Fruit fly (Drosophila melanogaster) whole organism, embryonic: ENCODE measurements around the gene tay.

Experiments
- CG10462 ChIP-seq: fragments of 200-800 bp; sonication (Bioruptor generic); optimal IDR thresholded peaks from 2 replicates; lab custom pipeline; 2016; ENCODE audit warnings: missing biosample characterization, missing genetic modification characterization
- CG10543 ChIP-seq: fragments of 200-800 bp; sonication (Bioruptor generic); optimal IDR thresholded peaks from 3 replicates; lab custom pipeline; 2017; ENCODE audit warnings: missing biosample characterization, mild to moderate bottlenecking, missing genetic modification characterization, moderate library complexity
- CG11398 ChIP-seq: fragments of 200-800 bp; sonication (Bioruptor generic); optimal IDR thresholded peaks from 2 replicates; lab custom pipeline; 2016; ENCODE audit warnings: missing biosample characterization, missing genetic modification characterization
- CG11456 ChIP-seq: fragments of 200-800 bp; sonication (Bioruptor generic); IDR thresholded peaks from 3 replicates; pipeline ENCODE4 v1.3.6; 2022; ENCODE audit warnings: missing biosample characterization, missing genetic modification characterization
- CG13624 ChIP-seq: fragments of 200-800 bp; sonication (Bioruptor generic); optimal IDR thresholded peaks from 2 replicates; lab custom pipeline; 2016; ENCODE audit warnings: missing biosample characterization, missing genetic modification characterization
- CG1603 ChIP-seq: fragments of 200-800 bp; sonication (Bioruptor generic); optimal IDR thresholded peaks from 2 replicates; lab custom pipeline; 2019; ENCODE audit warnings: missing biosample characterization, mild to moderate bottlenecking, missing genetic modification characterization, moderate library complexity
- CG18476 ChIP-seq: fragments of 200-800 bp; sonication (Bioruptor generic); optimal IDR thresholded peaks from 2 replicates; lab custom pipeline; 2016; ENCODE audit warnings: missing biosample characterization, mild to moderate bottlenecking, missing genetic modification characterization
- CG18619 ChIP-seq: fragments of 200-800 bp; sonication (Bioruptor generic); optimal IDR thresholded peaks from 3 replicates; lab custom pipeline; 2017; ENCODE audit warnings: missing biosample characterization, mild to moderate bottlenecking, missing genetic modification characterization
- CG31224 ChIP-seq: fragments of 200-800 bp; sonication (Bioruptor generic); IDR thresholded peaks from 2 replicates; pipeline ENCODE4 v1.3.6; 2022; ENCODE audit warnings: missing biosample characterization, missing genetic modification characterization
- CG3281 ChIP-seq: fragments of 200-800 bp; sonication (Bioruptor generic); optimal IDR thresholded peaks from 3 replicates; lab custom pipeline; 2017; ENCODE audit warnings: missing biosample characterization, mild to moderate bottlenecking, missing genetic modification characterization
- CG4707 ChIP-seq: fragments of 200-800 bp; sonication (Bioruptor generic); optimal IDR thresholded peaks from 2 replicates; lab custom pipeline; 2018; ENCODE audit warnings: missing biosample characterization, mild to moderate bottlenecking, missing genetic modification characterization, moderate library complexity
- CG6765 ChIP-seq: fragments of 200-800 bp; sonication (Bioruptor generic); optimal IDR thresholded peaks from 3 replicates; lab custom pipeline; 2017; ENCODE audit warnings: missing biosample characterization, mild to moderate bottlenecking, missing genetic modification characterization
- CG8388 ChIP-seq: fragments of 200-800 bp; sonication (Bioruptor generic); optimal IDR thresholded peaks from 2 replicates; lab custom pipeline; 2019; ENCODE audit warnings: missing biosample characterization, mild to moderate bottlenecking, missing genetic modification characterization, moderate library complexity
- CG9797 ChIP-seq: fragments of 200-800 bp; sonication (Bioruptor generic); optimal IDR thresholded peaks from 3 replicates; lab custom pipeline; 2018; ENCODE audit warnings: missing biosample characterization, mild to moderate bottlenecking, missing genetic modification characterization
- CkIIα-i1 ChIP-seq: fragments of 200-800 bp; sonication (Bioruptor generic); IDR thresholded peaks from 2 replicates; pipeline ENCODE4 v1.3.6; 2022; ENCODE audit warnings: missing biosample characterization, missing genetic modification characterization
- Dfd ChIP-seq, 2 experiments: fragments of >200 bp; optimal IDR thresholded peaks; 2 replicates each; lab custom pipeline; 2017; ENCODE audit warnings: missing biosample characterization in 2 of 2, missing genetic modification characterization in 2 of 2
- Eip74EF ChIP-seq, 2 experiments: fragments of 200-800 bp in 1 of 2; fragments of >200 bp in 1 of 2; sonication (Bioruptor generic) in 1 of 2; optimal IDR thresholded peaks; 2 replicates each; lab custom pipeline; 2017 to 2019; ENCODE audit warnings: missing biosample characterization in 2 of 2, missing genetic modification characterization in 2 of 2, mild to moderate bottlenecking in 1 of 2, moderate library complexity in 1 of 2
- Elba2 ChIP-seq: fragments of 200-800 bp; sonication (Bioruptor generic); optimal IDR thresholded peaks from 3 replicates; lab custom pipeline; 2016; ENCODE audit warnings: missing biosample characterization, missing genetic modification characterization
- GATAe ChIP-seq: fragments of 200-800 bp; sonication (Bioruptor generic); conservative IDR thresholded peaks from 2 replicates; pipeline ENCODE4 v1.3.6; 2022; ENCODE audit warnings: missing biosample characterization, missing genetic modification characterization
- Hr78 ChIP-seq, 2 experiments: fragments of 200-800 bp in 1 of 2; fragments of >200 bp in 1 of 2; sonication (Bioruptor generic) in 1 of 2; optimal IDR thresholded peaks; 2 replicates each; lab custom pipeline; 2017 to 2019; ENCODE audit warnings: missing biosample characterization in 2 of 2, missing genetic modification characterization in 2 of 2, mild to moderate bottlenecking in 1 of 2, moderate library complexity in 1 of 2
- NC2α ChIP-seq: fragments of 200-800 bp; sonication (Bioruptor generic); optimal IDR thresholded peaks from 2 replicates; lab custom pipeline; 2016; ENCODE audit warnings: missing biosample characterization, missing genetic modification characterization
- Nf-YB ChIP-seq: fragments of 200-800 bp; sonication (Bioruptor generic); optimal IDR thresholded peaks from 3 replicates; lab custom pipeline; 2019; ENCODE audit warnings: missing biosample characterization, mild to moderate bottlenecking, missing genetic modification characterization, moderate library complexity
- Oli ChIP-seq: fragments of 200-800 bp; sonication (Bioruptor generic); optimal IDR thresholded peaks from 2 replicates; lab custom pipeline; 2018; ENCODE audit warnings: missing biosample characterization, mild to moderate bottlenecking, missing genetic modification characterization, moderate library complexity
- Spps ChIP-seq: fragments of 200-800 bp; sonication (Bioruptor generic); optimal IDR thresholded peaks from 2 replicates; lab custom pipeline; 2018; ENCODE audit warnings: missing biosample characterization, mild to moderate bottlenecking, missing genetic modification characterization
- Ssrp ChIP-seq: fragments of 200-800 bp; sonication (Bioruptor generic); optimal IDR thresholded peaks from 2 replicates; lab custom pipeline; 2018; ENCODE audit warnings: missing biosample characterization, mild to moderate bottlenecking, missing genetic modification characterization, moderate library complexity
- ac ChIP-seq: fragments of 200-800 bp; sonication (Bioruptor generic); optimal IDR thresholded peaks from 3 replicates; lab custom pipeline; 2017; ENCODE audit warnings: missing biosample characterization, mild to moderate bottlenecking, missing genetic modification characterization
- ato ChIP-seq: fragments of 200-800 bp; sonication (Bioruptor generic); IDR thresholded peaks from 2 replicates; pipeline ENCODE4 v1.3.6; 2022; ENCODE audit warnings: missing biosample characterization, missing genetic modification characterization; ENCODE audit not compliant: partially characterized antibody
- chm ChIP-seq: fragments of 200-800 bp; sonication (Bioruptor generic); IDR thresholded peaks from 2 replicates; pipeline ENCODE4 v1.3.6; 2022; ENCODE audit warnings: missing biosample characterization, missing genetic modification characterization
- chn ChIP-seq: fragments of 200-800 bp; sonication (Bioruptor generic); optimal IDR thresholded peaks from 2 replicates; lab custom pipeline; 2016; ENCODE audit warnings: missing biosample characterization, missing genetic modification characterization
- corto ChIP-seq: fragments of 200-800 bp; sonication (Bioruptor generic); optimal IDR thresholded peaks from 2 replicates; lab custom pipeline; 2016; ENCODE audit warnings: missing biosample characterization, mild to moderate bottlenecking, missing genetic modification characterization, moderate library complexity
- crc ChIP-seq: fragments of 200-800 bp; sonication (Bioruptor generic); optimal IDR thresholded peaks from 2 replicates; lab custom pipeline; 2016; ENCODE audit warnings: missing biosample characterization, missing genetic modification characterization
- croc ChIP-seq: fragments of 200-800 bp; sonication (Bioruptor generic); conservative IDR thresholded peaks from 3 replicates; pipeline ENCODE4 v1.3.6; 2022; ENCODE audit warnings: missing biosample characterization, missing genetic modification characterization
- crol ChIP-seq: fragments of 200-800 bp; sonication (Bioruptor generic); IDR thresholded peaks from 2 replicates; pipeline ENCODE4 v1.3.6; 2022; ENCODE audit warnings: missing biosample characterization, missing genetic modification characterization
- dati ChIP-seq: fragments of 200-800 bp; sonication (Bioruptor generic); IDR thresholded peaks from 2 replicates; pipeline ENCODE4 v1.3.6; 2022; ENCODE audit warnings: missing biosample characterization, missing genetic modification characterization
- esg ChIP-seq: fragments of 200-800 bp; sonication (Bioruptor generic); conservative IDR thresholded peaks from 2 replicates; pipeline ENCODE4 v1.3.6; 2022; ENCODE audit warnings: missing biosample characterization, missing genetic modification characterization
- eve ChIP-seq, 2 experiments: fragments of >200 bp; optimal IDR thresholded peaks; 2 replicates each; lab custom pipeline; 2017; ENCODE audit warnings: missing biosample characterization in 2 of 2, missing genetic modification characterization in 2 of 2
- ftz-f1 ChIP-seq: fragments of 200-800 bp; sonication (Bioruptor generic); optimal IDR thresholded peaks from 2 replicates; lab custom pipeline; 2016; ENCODE audit warnings: missing biosample characterization, missing genetic modification characterization
- hb ChIP-seq: fragments of 200-800 bp; sonication (Bioruptor generic); IDR thresholded peaks from 3 replicates; pipeline ENCODE4 v1.3.6; 2022; ENCODE audit warnings: missing biosample characterization, missing genetic modification characterization; ENCODE audit not compliant: partially characterized antibody
- jing ChIP-seq: fragments of 200-800 bp; sonication (Bioruptor generic); optimal IDR thresholded peaks from 2 replicates; lab custom pipeline; 2018; ENCODE audit warnings: missing biosample characterization, mild to moderate bottlenecking, missing genetic modification characterization
- klu ChIP-seq: fragments of 200-800 bp; sonication (Bioruptor generic); IDR thresholded peaks from 2 replicates; pipeline ENCODE4 v1.3.6; 2022; ENCODE audit warnings: missing biosample characterization, missing genetic modification characterization
- lbe ChIP-seq: fragments of 200-800 bp; sonication (Bioruptor generic); optimal IDR thresholded peaks from 2 replicates; lab custom pipeline; 2016; ENCODE audit warnings: missing biosample characterization, mild to moderate bottlenecking, missing genetic modification characterization
- lilli ChIP-seq: fragments of 200-800 bp; sonication (Bioruptor generic); optimal IDR thresholded peaks from 3 replicates; lab custom pipeline; 2016; ENCODE audit warnings: missing biosample characterization, missing genetic modification characterization
- lola ChIP-seq, 3 experiments: fragments of >200 bp in 2 of 3; fragments of 200-800 bp in 1 of 3; sonication (Bioruptor generic) in 1 of 3; optimal IDR thresholded peaks; 2 replicates each; lab custom pipeline; 2017 to 2019; ENCODE audit warnings: missing biosample characterization in 3 of 3, missing genetic modification characterization in 3 of 3, mild to moderate bottlenecking in 1 of 3, moderate library complexity in 1 of 3
- luna ChIP-seq: fragments of 200-800 bp; sonication (Bioruptor generic); optimal IDR thresholded peaks from 2 replicates; lab custom pipeline; 2016; ENCODE audit warnings: missing biosample characterization, missing genetic modification characterization
- pan ChIP-seq, 4 experiments: fragments of >200 bp in 3 of 4; fragments of 200-800 bp in 1 of 4; sonication (Bioruptor generic) in 1 of 4; optimal IDR thresholded peaks in 3 of 4; IDR thresholded peaks in 1 of 4; 2 replicates each; pipeline versions ENCODE4 v1.3.6 to Lab custom; 2017 to 2022; ENCODE audit warnings: missing biosample characterization in 2 of 4, missing genetic modification characterization in 2 of 4, mixed read lengths in 1 of 4
- pb ChIP-seq: fragments of 200-800 bp; sonication (Bioruptor generic); optimal IDR thresholded peaks from 3 replicates; lab custom pipeline; 2016; ENCODE audit warnings: missing biosample characterization, missing genetic modification characterization
- row ChIP-seq: fragments of 200-800 bp; sonication (Bioruptor generic); IDR thresholded peaks from 3 replicates; pipeline ENCODE4 v1.3.6; 2022; ENCODE audit warnings: missing biosample characterization, missing genetic modification characterization
- sd ChIP-seq: fragments of 200-800 bp; sonication (Bioruptor generic); optimal IDR thresholded peaks from 3 replicates; lab custom pipeline; 2018; ENCODE audit warnings: missing biosample characterization, mild to moderate bottlenecking, missing genetic modification characterization, moderate library complexity
- vnd ChIP-seq: fragments of 200-800 bp; sonication (Bioruptor generic); IDR thresholded peaks from 3 replicates; pipeline ENCODE4 v1.3.6; 2022; ENCODE audit warnings: missing biosample characterization, missing genetic modification characterization; ENCODE audit not compliant: partially characterized antibody
- z ChIP-seq: fragments of 200-800 bp; sonication (Bioruptor generic); IDR thresholded peaks from 3 replicates; pipeline ENCODE4 v1.3.6; 2022; ENCODE audit warnings: missing biosample characterization, missing genetic modification characterization

Gene tay

dm6 chrX:15844139-15844538 lies 43.0 kb downstream of the tay start, which contains the start of the genes ArgRS and CG8578 (continued):
- peak; percentile 87 for TF ChIP-seq lilli
- TF ChIP-seq CG1603 (tag; lab: Kevin White, UChicago): peak; percentile 53
- TF ChIP-seq Nf-YB: no peak
- TF ChIP-seq CG11398 (GFP tag; lab: Kevin White, UChicago): no peak
- TF ChIP-seq CG9797 (GFP tag; lab: Kevin White, UChicago): peak; percentile 16
- no peak for TF ChIP-seq CkIIα-i1 (GFP tag; lab: Robert Waterston, UW)
- TF ChIP-seq CG4707 (GFP tag; lab: Kevin White, UChicago): no peak
- TF ChIP-seq NC2α (GFP tag; lab: Kevin White, UChicago): no peak
- TF ChIP-seq luna (GFP tag; lab: Kevin White, UChicago): peak; percentile 57
- TF ChIP-seq ato (GFP tag; lab: Robert Waterston, UW): no peak
- TF ChIP-seq eve (GFP tag; optimal IDR thresholded peaks at IDR 0.05; lab: Kevin White, UChicago): no peak
- no peak for TF ChIP-seq CG10543 (GFP tag; lab: Kevin White, UChicago)
- peak; percentile 69 for TF ChIP-seq crc (GFP tag; lab: Kevin White, UChicago)
- TF ChIP-seq CG18619 (GFP tag; lab: Kevin White, UChicago): no peak
- no peak for TF ChIP-seq jing (GFP tag; lab: Kevin White, UChicago)
- TF ChIP-seq crol: no peak
- TF ChIP-seq GATAe: 0 out of 2 replicates have a peak, but pooled peaks have one; percentile 15
- peak; percentile 56 for TF ChIP-seq chn (GFP tag; lab: Kevin White, UChicago)
- no peak for TF ChIP-seq CG18476 (GFP tag; lab: Kevin White, UChicago)
- TF ChIP-seq Ssrp (tag; lab: Kevin White, UChicago): no peak
- TF ChIP-seq CG13624 (GFP tag; lab: Kevin White, UChicago): peak; percentile 34
- TF ChIP-seq pan (optimal IDR thresholded peaks at IDR 0.05; lab: Kevin White, UChicago): no peak
- TF ChIP-seq pan (GFP tag; optimal IDR thresholded peaks at IDR 0.05 in 1 of 2, IDR thresholded peaks at IDR 0.05 in 1 of 2): peak in 1 of 2 experiments; percentile 76
- no peak for TF ChIP-seq CG8388 (GFP tag; lab: Kevin White, UChicago)
- TF ChIP-seq CG31224 (GFP tag; lab: Robert Waterston, UW): no peak
- no peak for TF ChIP-seq corto
- TF ChIP-seq CG3281 (GFP tag; lab: Kevin White, UChicago): no peak
- TF ChIP-seq vnd: peak; percentile 89
- no peak for TF ChIP-seq Spps (tag; lab: Kevin White, UChicago)
- no peak for TF ChIP-seq Hr78 (GFP tag; optimal IDR thresholded peaks at IDR 0.05; lab: Kevin White, UChicago)
- TF ChIP-seq CG6765 (GFP tag; lab: Kevin White, UChicago): no peak
- TF ChIP-seq z (GFP tag; lab: Robert Waterston, UW): no peak
- no peak for TF ChIP-seq CG11456 (GFP tag; lab: Robert Waterston, UW)
- peak in 1 of 2 experiments; percentile 38 for TF ChIP-seq Eip74EF (GFP tag; optimal IDR thresholded peaks at IDR 0.05; lab: Kevin White, UChicago)
- no peak for TF ChIP-seq CG10462 (GFP tag; lab: Kevin White, UChicago)
- TF ChIP-seq Elba2: no peak
- TF ChIP-seq Oli (tag; lab: Kevin White, UChicago): no peak
- TF ChIP-seq hb (GFP tag; lab: Robert Waterston, UW): peak; percentile 82
- peak; percentile 54 for TF ChIP-seq pb (GFP tag; lab: Kevin White, UChicago)
- no peak for TF ChIP-seq lbe
- TF ChIP-seq klu (GFP tag; lab: Robert Waterston, UW): no peak; the same call in 1 of the 2 replicates
- TF ChIP-seq dati (GFP tag; lab: Robert Waterston, UW): no peak
- peak; percentile 40; the same call in 1 of the 3 replicates for TF ChIP-seq croc
- TF ChIP-seq ftz-f1 (GFP tag; lab: Kevin White, UChicago): no peak
- TF ChIP-seq chm (GFP tag; lab: Robert Waterston, UW): no peak
- peak; percentile 89 for TF ChIP-seq row (GFP tag; lab: Robert Waterston, UW)
- TF ChIP-seq Dfd (GFP tag; optimal IDR thresholded peaks at IDR 0.05; lab: Kevin White, UChicago): no peak
- no peak for TF ChIP-seq sd
- TF ChIP-seq lola (GFP tag; optimal IDR thresholded peaks at IDR 0.05; lab: Kevin White, UChicago): peak in 1 of 3 experiments; percentile 26
- TF ChIP-seq ac (GFP tag; lab: Kevin White, UChicago): no peak
- TF ChIP-seq esg (GFP tag; lab: Robert Waterston, UW): no peak
